Worm (Caenorhabditis elegans) whole organism, late embryonic: ENCODE results near the gene ttr-8.

Experiments used
- F13H6.1 ChIP-seq: sonication (generic microtip); optimal IDR thresholded peaks from 2 replicates; lab custom pipeline; 2016; ENCODE audit warnings: missing genetic modification characterization, missing compliant biosample characterization
- K02D7.2 ChIP-seq: sonication (generic microtip); optimal IDR thresholded peaks from 2 replicates; lab custom pipeline; 2017; ENCODE audit warnings: mild to moderate bottlenecking, missing genetic modification characterization, missing compliant biosample characterization
- ahr-1 ChIP-seq: sonication (generic microtip); optimal IDR thresholded peaks from 2 replicates; lab custom pipeline; 2016; ENCODE audit warnings: missing genetic modification characterization, missing compliant biosample characterization
- ceh-48 ChIP-seq: sonication (generic microtip); optimal IDR thresholded peaks from 2 replicates; lab custom pipeline; 2016; ENCODE audit warnings: missing genetic modification characterization, inconsistent platforms, missing compliant biosample characterization
- dmd-4 ChIP-seq: sonication (generic microtip); optimal IDR thresholded peaks from 2 replicates; lab custom pipeline; 2016; ENCODE audit warnings: borderline replicate concordance, missing genetic modification characterization, missing compliant biosample characterization
- fkh-10 ChIP-seq: fragments of 150-350 bp; optimal IDR thresholded peaks from 2 replicates; lab custom pipeline; 2014; ENCODE audit warnings: missing biosample characterization, missing genetic modification reagents, missing genetic modification characterization
- hlh-15 ChIP-seq: sonication (generic microtip); optimal IDR thresholded peaks from 2 replicates; lab custom pipeline; 2016; ENCODE audit warnings: missing genetic modification characterization, missing compliant biosample characterization
- lin-11 ChIP-seq: fragments of 200-800 bp; sonication (Bioruptor generic); optimal IDR thresholded peaks from 2 replicates; lab custom pipeline; 2018; ENCODE audit warnings: mild to moderate bottlenecking, missing genetic modification characterization, missing compliant biosample characterization
- pag-3 ChIP-seq: sonication (generic microtip); optimal IDR thresholded peaks from 2 replicates; lab custom pipeline; 2016; ENCODE audit warnings: missing compliant biosample characterization, missing genetic modification characterization, borderline replicate concordance
- pha-4 ChIP-seq: fragments of 150-350 bp; optimal IDR thresholded peaks from 2 replicates; lab custom pipeline; 2018; ENCODE audit warnings: missing biosample characterization, missing genetic modification reagents, missing genetic modification characterization
- sdc-2 ChIP-seq: sonication (generic microtip); optimal IDR thresholded peaks from 2 replicates; lab custom pipeline; 2016; ENCODE audit warnings: missing genotype, missing genetic modification characterization, missing compliant biosample characterization

DNA sequence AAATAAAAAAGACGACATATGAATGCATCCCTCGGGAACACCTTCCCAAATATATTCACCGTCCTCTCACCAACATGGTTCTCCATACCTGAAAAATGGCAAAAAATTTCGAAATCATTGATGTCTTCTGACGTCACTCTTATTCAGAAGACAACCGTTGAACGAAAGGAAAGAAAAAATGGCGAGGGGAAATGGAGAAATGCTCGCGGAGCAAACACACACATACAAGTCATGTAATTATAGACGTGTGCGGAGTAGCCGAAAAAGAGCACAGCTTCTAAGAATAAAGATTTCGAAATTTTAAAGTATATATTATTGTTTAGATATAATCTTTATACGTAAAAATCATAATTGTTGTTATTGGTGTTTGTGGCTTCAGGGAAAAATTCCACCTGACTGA lies 14.2 kb upstream of the ttr-8 start, which contains the start of gene mfsd-6:
- TF ChIP-seq K02D7.2 (tag; lab: Kevin White, UChicago): no peak
- TF ChIP-seq hlh-15 (tag; lab: Kevin White, UChicago): no peak
- no peak for TF ChIP-seq pag-3 (tag; lab: Kevin White, UChicago)
- no peak for TF ChIP-seq lin-11 (tag; lab: Kevin White, UChicago)
- no peak for TF ChIP-seq F13H6.1
- no peak for TF ChIP-seq fkh-10
- no peak for TF ChIP-seq ahr-1
- no peak for TF ChIP-seq dmd-4
- TF ChIP-seq ceh-48 (tag; lab: Kevin White, UChicago): no peak
- TF ChIP-seq sdc-2 (tag; lab: Kevin White, UChicago): no peak
- no peak for TF ChIP-seq pha-4 (tag; lab: Kevin White, UChicago)
